Worm (Caenorhabditis elegans) whole organism, L1 larva: ENCODE data around the gene F13B9.2.

Experiments
- C04F5.9 ChIP-seq: sonication (generic microtip); optimal IDR thresholded peaks from 2 replicates; lab custom pipeline; 2016; ENCODE audit warnings: missing genetic modification characterization, missing compliant biosample characterization
- F16B12.6 ChIP-seq: fragments of 150-350 bp; optimal IDR thresholded peaks from 2 replicates; lab custom pipeline; 2014; ENCODE audit warnings: missing biosample characterization, missing genetic modification characterization
- Y116A8C.19 ChIP-seq: sonication (generic microtip); optimal IDR thresholded peaks from 2 replicates; lab custom pipeline; 2016; ENCODE audit warnings: missing compliant biosample characterization, missing genetic modification characterization, borderline replicate concordance
- aly-2 ChIP-seq: fragments of 150-350 bp; optimal IDR thresholded peaks from 2 replicates; lab custom pipeline; 2014; ENCODE audit warnings: missing biosample characterization, missing genetic modification characterization
- ama-1 ChIP-seq: fragments of 150-350 bp; optimal IDR thresholded peaks from 2 replicates; lab custom pipeline; 2014
- ceh-82 ChIP-seq, 3 experiments: fragments of 150-350 bp in 1 of 3; sonication (generic microtip) in 2 of 3; optimal IDR thresholded peaks; 2 replicates each; lab custom pipeline; 2014 to 2017; ENCODE audit warnings: missing biosample characterization in 3 of 3, missing genetic modification characterization in 3 of 3
- ceh-88 ChIP-seq: fragments of 200-800 bp; sonication (Bioruptor generic); IDR thresholded peaks from 2 replicates; pipeline ENCODE4 v1.3.6; 2022; ENCODE audit warnings: missing genetic modification characterization, missing compliant biosample characterization
- dsc-1 ChIP-seq: sonication (generic microtip); optimal IDR thresholded peaks from 2 replicates; lab custom pipeline; 2016; ENCODE audit warnings: mild to moderate bottlenecking, missing genetic modification characterization, missing compliant biosample characterization
- efl-1 ChIP-seq, 4 experiments: fragments of 150-350 bp; optimal IDR thresholded peaks in 3 of 4; peaks in 1 of 4; 1 replicate in 1 of 4; 2 replicates in 3 of 4; lab custom pipeline; 2014; ENCODE audit warnings: missing biosample characterization in 2 of 4, missing genetic modification characterization in 2 of 4, missing genetic modification reagents in 2 of 4
- efl-3 ChIP-seq: fragments of 200-800 bp; sonication (Bioruptor generic); optimal IDR thresholded peaks from 2 replicates; lab custom pipeline; 2018; ENCODE audit warnings: mild to moderate bottlenecking, missing genetic modification characterization, missing compliant biosample characterization
- egl-13 ChIP-seq: sonication (generic microtip); optimal IDR thresholded peaks from 2 replicates; lab custom pipeline; 2016; ENCODE audit warnings: missing genotype, missing genetic modification reagents, missing genetic modification characterization, missing compliant biosample characterization
- egl-27 ChIP-seq, 2 experiments: fragments of 150-350 bp in 1 of 2; sonication (generic microtip); optimal IDR thresholded peaks; 3 replicates each; lab custom pipeline; 2017 to 2018; ENCODE audit warnings: missing biosample characterization in 2 of 2, missing genetic modification characterization in 2 of 2, missing genetic modification reagents in 2 of 2
- elt-3 ChIP-seq, 6 experiments: fragments of 150-350 bp in 1 of 6; sonication (generic microtip); optimal IDR thresholded peaks; 2 replicates each; lab custom pipeline; 2017 to 2018; ENCODE audit warnings: missing biosample characterization in 6 of 6, missing genetic modification characterization in 6 of 6, inconsistent platforms in 1 of 6
- ets-5 ChIP-seq: fragments of 200-800 bp; sonication (Bioruptor generic); IDR thresholded peaks from 2 replicates; pipeline ENCODE4 v1.3.6; 2022; ENCODE audit warnings: missing genetic modification characterization, missing compliant biosample characterization
- fkh-10 ChIP-seq: sonication (generic microtip); optimal IDR thresholded peaks from 2 replicates; lab custom pipeline; 2017; ENCODE audit warnings: missing biosample characterization, missing genetic modification reagents, missing genetic modification characterization
- grh-1 ChIP-seq: fragments of 200-800 bp; sonication (Bioruptor generic); IDR thresholded peaks from 2 replicates; pipeline ENCODE4 v1.3.6; 2022; ENCODE audit warnings: missing genetic modification reagents, missing genetic modification characterization, missing compliant biosample characterization
- hlh-4 ChIP-seq: sonication (generic microtip); optimal IDR thresholded peaks from 2 replicates; lab custom pipeline; 2016; ENCODE audit warnings: mild to moderate bottlenecking, missing genetic modification characterization, missing compliant biosample characterization
- hpl-2 ChIP-seq: fragments of 150-350 bp; optimal IDR thresholded peaks from 2 replicates; lab custom pipeline; 2014; ENCODE audit warnings: missing biosample characterization, missing genetic modification reagents, missing genetic modification characterization
- isw-1 ChIP-seq: fragments of 200-800 bp; sonication (Bioruptor generic); IDR thresholded peaks from 2 replicates; pipeline ENCODE4 v1.3.6; 2022; ENCODE audit warnings: missing genetic modification characterization, missing compliant biosample characterization
- lin-15B ChIP-seq: fragments of 150-350 bp; sonication (generic microtip); optimal IDR thresholded peaks from 3 replicates; lab custom pipeline; 2014; ENCODE audit warnings: missing biosample characterization, missing genetic modification characterization
- lir-3 ChIP-seq: sonication (generic microtip); optimal IDR thresholded peaks from 2 replicates; lab custom pipeline; 2016; ENCODE audit warnings: mild to moderate bottlenecking, missing genetic modification characterization, moderate library complexity, missing compliant biosample characterization; ENCODE audit not compliant: poor library complexity
- mab-9 ChIP-seq: fragments of 200-800 bp; sonication (Bioruptor generic); IDR thresholded peaks from 2 replicates; pipeline ENCODE4 v1.3.6; 2022; ENCODE audit warnings: missing genetic modification reagents, missing genetic modification characterization, missing compliant biosample characterization
- mdl-1 ChIP-seq, 2 experiments: fragments of 150-350 bp; optimal IDR thresholded peaks; 2 replicates each; lab custom pipeline; 2014 to 2017; ENCODE audit warnings: missing biosample characterization in 2 of 2, missing genetic modification characterization in 2 of 2, inconsistent platforms in 1 of 2
- mef-2 ChIP-seq: fragments of 150-350 bp; optimal IDR thresholded peaks from 2 replicates; lab custom pipeline; 2014; ENCODE audit warnings: missing biosample characterization, missing genetic modification characterization
- nhr-20 ChIP-seq: sonication (generic microtip); optimal IDR thresholded peaks from 2 replicates; lab custom pipeline; 2016; ENCODE audit warnings: mild to moderate bottlenecking, missing genetic modification characterization, missing compliant biosample characterization
- nhr-237 ChIP-seq: fragments of 150-350 bp; optimal IDR thresholded peaks from 2 replicates; lab custom pipeline; 2014; ENCODE audit warnings: missing biosample characterization, missing genetic modification characterization
- nhr-47 ChIP-seq: sonication (generic microtip); optimal IDR thresholded peaks from 2 replicates; lab custom pipeline; 2016; ENCODE audit warnings: mild to moderate bottlenecking, missing genetic modification characterization, moderate library complexity, missing compliant biosample characterization
- nhr-76 ChIP-seq: sonication (generic microtip); optimal IDR thresholded peaks from 2 replicates; lab custom pipeline; 2017; ENCODE audit warnings: missing biosample characterization, missing genetic modification characterization
- nhr-84 ChIP-seq: sonication (generic microtip); optimal IDR thresholded peaks from 2 replicates; lab custom pipeline; 2017; ENCODE audit warnings: missing biosample characterization, missing genetic modification characterization
- nhr-85 ChIP-seq: sonication (generic microtip); peaks from one replicate; lab custom pipeline; 2016; ENCODE audit warnings: missing genetic modification characterization, inconsistent platforms, missing compliant biosample characterization
- pag-3 ChIP-seq: sonication (generic microtip); optimal IDR thresholded peaks from 2 replicates; lab custom pipeline; 2017; ENCODE audit warnings: missing genetic modification characterization, mild to moderate bottlenecking, missing compliant biosample characterization, antibody characterized with exemption, borderline replicate concordance; ENCODE audit not compliant: insufficient read depth
- pax-3 ChIP-seq: fragments of 200-800 bp; sonication (Bioruptor generic); optimal IDR thresholded peaks from 2 replicates; lab custom pipeline; 2018; ENCODE audit warnings: mild to moderate bottlenecking, missing genetic modification characterization, moderate library complexity, missing compliant biosample characterization
- pqm-1 ChIP-seq: sonication (generic microtip); optimal IDR thresholded peaks from 3 replicates; lab custom pipeline; 2017; ENCODE audit warnings: missing biosample characterization, missing genetic modification characterization
- sptf-1 ChIP-seq: fragments of 150-350 bp; optimal IDR thresholded peaks from 2 replicates; lab custom pipeline; 2014; ENCODE audit warnings: missing biosample characterization, missing genetic modification characterization
- sup-37 ChIP-seq: fragments of 200-800 bp; sonication (Bioruptor generic); optimal IDR thresholded peaks from 2 replicates; lab custom pipeline; 2018; ENCODE audit warnings: mild to moderate bottlenecking, missing genetic modification characterization, missing compliant biosample characterization
- tlp-1 ChIP-seq: fragments of 150-350 bp; optimal IDR thresholded peaks from 2 replicates; lab custom pipeline; 2014; ENCODE audit warnings: missing biosample characterization, missing genetic modification characterization
- unc-30 ChIP-seq: sonication (generic microtip); optimal IDR thresholded peaks from 2 replicates; lab custom pipeline; 2017; ENCODE audit warnings: missing biosample characterization, missing genetic modification characterization
- unc-62 ChIP-seq: fragments of 150-350 bp; optimal IDR thresholded peaks from 2 replicates; lab custom pipeline; 2014; ENCODE audit warnings: missing biosample characterization, missing genetic modification reagents, missing genetic modification characterization
- unc-98 ChIP-seq: fragments of 200-800 bp; sonication (Bioruptor generic); IDR thresholded peaks from 2 replicates; pipeline ENCODE4 v1.3.6; 2022; ENCODE audit warnings: missing genetic modification characterization, missing compliant biosample characterization
- vab-15 ChIP-seq: sonication (generic microtip); optimal IDR thresholded peaks from 2 replicates; lab custom pipeline; 2017; ENCODE audit warnings: missing genotype, mild to moderate bottlenecking, missing genetic modification characterization, missing compliant biosample characterization
- xbp-1 ChIP-seq: sonication (generic microtip); optimal IDR thresholded peaks from 2 replicates; lab custom pipeline; 2016; ENCODE audit warnings: missing genetic modification characterization, missing compliant biosample characterization
- zag-1 ChIP-seq: fragments of 150-350 bp; optimal IDR thresholded peaks from 2 replicates; lab custom pipeline; 2014; ENCODE audit warnings: missing biosample characterization, missing genetic modification characterization
- ztf-11 ChIP-seq, 2 experiments: sonication (generic microtip); optimal IDR thresholded peaks; 2 replicates each; lab custom pipeline; 2016 to 2017; ENCODE audit warnings: missing genetic modification characterization in 2 of 2, missing biosample characterization in 1 of 2, missing compliant biosample characterization in 1 of 2
- ztf-4 ChIP-seq: fragments of 150-350 bp; optimal IDR thresholded peaks from 2 replicates; lab custom pipeline; 2014; ENCODE audit warnings: missing biosample characterization, missing genetic modification characterization

Gene F13B9.2

DNA sequence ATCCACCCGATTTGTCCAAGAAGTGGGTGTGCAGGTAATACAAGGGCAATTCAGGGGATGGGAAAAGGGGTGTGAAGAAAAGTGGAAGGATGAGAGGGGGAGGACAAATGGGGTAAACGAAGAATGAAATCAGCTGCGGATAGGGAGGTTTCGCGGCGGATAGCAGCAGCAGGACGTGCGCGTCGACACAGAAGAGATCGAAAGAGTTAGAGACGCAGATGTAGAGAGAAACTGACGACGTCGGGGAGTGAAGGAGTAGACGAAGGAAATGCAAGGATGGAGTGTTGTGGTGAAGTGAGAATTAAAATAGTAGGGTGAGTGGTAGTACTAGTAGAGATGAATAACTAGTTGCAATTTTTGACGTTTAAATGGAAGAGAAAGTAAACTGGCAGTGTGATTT, 33.2 kb upstream of the F13B9.2 start, which contains the start of gene M60.6 (continued):
- peak; percentile 32 for TF ChIP-seq egl-13 (tag; lab: Kevin White, UChicago)
- TF ChIP-seq vab-15 = no peak
- TF ChIP-seq zag-1 (tag; lab: Kevin White, UChicago) = no peak
- TF ChIP-seq lin-15B = no peak
- peak; percentile 33 for TF ChIP-seq fkh-10 (GFP tag; lab: Kevin White, UChicago)
- TF ChIP-seq ama-1 (lab: Kevin White, UChicago) = no peak
- TF ChIP-seq nhr-85 = peak; percentile 87
- peak; percentile 16 to 32 for TF ChIP-seq efl-1 (optimal IDR thresholded peaks at IDR 0.05; lab: Kevin White, UChicago)
- no peak for TF ChIP-seq efl-1 (GFP tag; optimal IDR thresholded peaks at IDR 0.05 in 1 of 2; lab: Kevin White, UChicago)
- no peak for TF ChIP-seq mab-9 (GFP tag; lab: Robert Waterston, UW)
- TF ChIP-seq hpl-2 = no peak
- no peak for TF ChIP-seq efl-3
- TF ChIP-seq sup-37 = no peak
- no peak for TF ChIP-seq mef-2 (tag; lab: Kevin White, UChicago)
- no peak for TF ChIP-seq sptf-1 (tag; lab: Kevin White, UChicago)
- no peak for TF ChIP-seq aly-2 (tag; lab: Kevin White, UChicago)
- TF ChIP-seq nhr-76 (tag; lab: Kevin White, UChicago) = no peak
- TF ChIP-seq ceh-82 (tag; optimal IDR thresholded peaks at IDR 0.05; lab: Kevin White, UChicago) = peak in 1 of 3 experiments; percentile 73
- no peak for TF ChIP-seq unc-30
- no peak for TF ChIP-seq pag-3 (tag; lab: Kevin White, UChicago)
- no peak for TF ChIP-seq pax-3 (tag; lab: Kevin White, UChicago)
- no peak for TF ChIP-seq elt-3 (tag; optimal IDR thresholded peaks at IDR 0.05; lab: Kevin White, UChicago)
- no peak for TF ChIP-seq tlp-1 (tag; lab: Kevin White, UChicago)
- TF ChIP-seq xbp-1 = peak; percentile 28
- TF ChIP-seq egl-27 (tag; optimal IDR thresholded peaks at IDR 0.05; lab: Kevin White, UChicago) = no peak
- no peak for TF ChIP-seq ceh-88 (GFP tag; lab: Robert Waterston, UW)
- TF ChIP-seq mdl-1 (tag; optimal IDR thresholded peaks at IDR 0.05; lab: Kevin White, UChicago) = peak in 1 of 2 experiments; percentile 30
- TF ChIP-seq unc-62 = no peak
- TF ChIP-seq nhr-47 (tag; lab: Kevin White, UChicago) = peak; percentile 60
- TF ChIP-seq dsc-1 (tag; lab: Kevin White, UChicago) = no peak
- no peak for TF ChIP-seq hlh-4 (tag; lab: Kevin White, UChicago)
- TF ChIP-seq C04F5.9 (tag; lab: Kevin White, UChicago) = no peak
- TF ChIP-seq grh-1 (GFP tag; lab: Robert Waterston, UW) = 0 out of 2 replicates have a peak, but pooled peaks have one; percentile 22
- TF ChIP-seq pqm-1 (tag; lab: Kevin White, UChicago) = no peak
- TF ChIP-seq Y116A8C.19 (tag; lab: Kevin White, UChicago) = no peak
- no peak for TF ChIP-seq ztf-4 (tag; lab: Kevin White, UChicago)
- no peak for TF ChIP-seq ets-5 (GFP tag; lab: Robert Waterston, UW)
- no peak for TF ChIP-seq nhr-237 (tag; lab: Kevin White, UChicago)
- no peak for TF ChIP-seq F16B12.6 (tag; lab: Kevin White, UChicago)
- TF ChIP-seq nhr-84 (tag; lab: Kevin White, UChicago) = no peak
- no peak for TF ChIP-seq ztf-11 (tag; optimal IDR thresholded peaks at IDR 0.05; lab: Kevin White, UChicago)
- TF ChIP-seq nhr-20 (tag; lab: Kevin White, UChicago) = peak; percentile 48
- no peak for TF ChIP-seq lir-3 (tag; lab: Kevin White, UChicago)
- peak; percentile 21; the same call in 1 of the 2 replicates for TF ChIP-seq isw-1 (GFP tag; lab: Robert Waterston, UW)
- TF ChIP-seq unc-98 (GFP tag; lab: Robert Waterston, UW) = no peak
